Worm (Caenorhabditis elegans): ENCODE results near the gene M151.1.

- TF ChIP-seq ztf-4 (tag; optimal IDR thresholded peaks at IDR 0.05), result no peak
- TF ChIP-seq ama-1 (optimal IDR thresholded peaks at IDR 0.05), result no peak
- TF ChIP-seq ceh-82 (tag; optimal IDR thresholded peaks at IDR 0.05), result no peak
- no peak for TF ChIP-seq F13H6.1 (tag; optimal IDR thresholded peaks at IDR 0.05)
- TF ChIP-seq unc-39 (tag; optimal IDR thresholded peaks at IDR 0.05), result no peak
- no peak for TF ChIP-seq elt-3 (tag; optimal IDR thresholded peaks at IDR 0.05)
- no peak for TF ChIP-seq lin-11 (tag; optimal IDR thresholded peaks at IDR 0.05)
- TF ChIP-seq sem-4 (tag; optimal IDR thresholded peaks at IDR 0.05), result no peak
- no peak for TF ChIP-seq ceh-16 (tag; optimal IDR thresholded peaks at IDR 0.05)
- no peak for TF ChIP-seq mdl-1 (tag; optimal IDR thresholded peaks at IDR 0.05)
- TF ChIP-seq lsy-2 (tag; optimal IDR thresholded peaks at IDR 0.05), result no peak
- TF ChIP-seq ztf-11 (tag; optimal IDR thresholded peaks at IDR 0.05), result no peak
Measured at ce11 chrII:3598721-3599120, 42.6 kb upstream of the M151.1 start, which contains the start of gene Y49F6A.11.
